Worm (Caenorhabditis elegans) whole organism, late embryonic: ENCODE results near the gene oac-39.

ENCODE experiments used
- C08G9.2 ChIP-seq: sonication (generic microtip); optimal IDR thresholded peaks from 2 replicates; lab custom pipeline; 2016; ENCODE audit warnings: mild to moderate bottlenecking, missing genetic modification characterization, moderate library complexity, missing compliant biosample characterization
- K09A11.1 ChIP-seq: sonication (generic microtip); optimal IDR thresholded peaks from 2 replicates; lab custom pipeline; 2017; ENCODE audit warnings: antibody characterized with exemption, mild to moderate bottlenecking, missing genetic modification characterization, missing compliant biosample characterization; ENCODE audit not compliant: insufficient read depth
- T23F11.4 ChIP-seq: fragments of 200-800 bp; sonication (Bioruptor generic); optimal IDR thresholded peaks from 2 replicates; lab custom pipeline; 2018; ENCODE audit warnings: mild to moderate bottlenecking, missing genetic modification characterization, missing compliant biosample characterization
- ama-1 ChIP-seq: fragments of 150-350 bp; optimal IDR thresholded peaks from 2 replicates; lab custom pipeline; 2014
- ceh-2 ChIP-seq: sonication (generic microtip); optimal IDR thresholded peaks from 2 replicates; lab custom pipeline; 2016; ENCODE audit warnings: missing genotype, missing genetic modification characterization, missing compliant biosample characterization
- ceh-48 ChIP-seq: sonication (generic microtip); optimal IDR thresholded peaks from 2 replicates; lab custom pipeline; 2016; ENCODE audit warnings: missing genetic modification characterization, inconsistent platforms, missing compliant biosample characterization
- che-1 ChIP-seq: sonication (generic microtip); optimal IDR thresholded peaks from 2 replicates; lab custom pipeline; 2016; ENCODE audit warnings: mild to moderate bottlenecking, missing genetic modification characterization, missing compliant biosample characterization
- dve-1 ChIP-seq: sonication (generic microtip); optimal IDR thresholded peaks from 2 replicates; lab custom pipeline; 2017; ENCODE audit warnings: antibody characterized with exemption, mild to moderate bottlenecking, missing genetic modification characterization, missing compliant biosample characterization
- elt-2 ChIP-seq: sonication (generic microtip); optimal IDR thresholded peaks from 2 replicates; lab custom pipeline; 2016; ENCODE audit warnings: missing genetic modification reagents, missing genetic modification characterization, missing compliant biosample characterization
- elt-4 ChIP-seq: sonication (generic microtip); optimal IDR thresholded peaks from 2 replicates; lab custom pipeline; 2016; ENCODE audit warnings: missing genetic modification characterization, missing compliant biosample characterization
- hlh-13 ChIP-seq: fragments of 200-800 bp; sonication (Bioruptor generic); optimal IDR thresholded peaks from 2 replicates; lab custom pipeline; 2018; ENCODE audit warnings: mild to moderate bottlenecking, missing genetic modification characterization, missing compliant biosample characterization
- hlh-15 ChIP-seq: sonication (generic microtip); optimal IDR thresholded peaks from 2 replicates; lab custom pipeline; 2016; ENCODE audit warnings: missing genetic modification characterization, missing compliant biosample characterization
- lin-11 ChIP-seq: fragments of 200-800 bp; sonication (Bioruptor generic); optimal IDR thresholded peaks from 2 replicates; lab custom pipeline; 2018; ENCODE audit warnings: mild to moderate bottlenecking, missing genetic modification characterization, missing compliant biosample characterization
- nfya-1 ChIP-seq: sonication (generic microtip); optimal IDR thresholded peaks from 2 replicates; lab custom pipeline; 2017; ENCODE audit warnings: missing genetic modification characterization, mild to moderate bottlenecking, missing compliant biosample characterization, antibody characterized with exemption, moderate library complexity
- nhr-11 ChIP-seq: fragments of 150-350 bp; optimal IDR thresholded peaks from 2 replicates; lab custom pipeline; 2014; ENCODE audit warnings: missing biosample characterization, missing genetic modification characterization
- npax-4 ChIP-seq: sonication (generic microtip); optimal IDR thresholded peaks from 2 replicates; lab custom pipeline; 2016; ENCODE audit warnings: missing genetic modification characterization, missing compliant biosample characterization
- pag-3 ChIP-seq: sonication (generic microtip); optimal IDR thresholded peaks from 2 replicates; lab custom pipeline; 2016; ENCODE audit warnings: missing compliant biosample characterization, missing genetic modification characterization, borderline replicate concordance
- pax-1 ChIP-seq: fragments of 150-350 bp; optimal IDR thresholded peaks from 2 replicates; lab custom pipeline; 2014; ENCODE audit warnings: missing biosample characterization, missing genetic modification characterization
- pros-1 ChIP-seq: fragments of 150-350 bp; optimal IDR thresholded peaks from 2 replicates; lab custom pipeline; 2014; ENCODE audit warnings: missing biosample characterization, missing genetic modification reagents, missing genetic modification characterization
- sdc-2 ChIP-seq: sonication (generic microtip); optimal IDR thresholded peaks from 2 replicates; lab custom pipeline; 2016; ENCODE audit warnings: missing genotype, missing genetic modification characterization, missing compliant biosample characterization
- sox-2 ChIP-seq: fragments of 200-800 bp; sonication (Bioruptor generic); IDR thresholded peaks from 2 replicates; pipeline ENCODE4 v1.3.6; 2022; ENCODE audit warnings: missing genetic modification reagents, missing genetic modification characterization, missing compliant biosample characterization
- ttx-3 ChIP-seq: sonication (generic microtip); optimal IDR thresholded peaks from 2 replicates; lab custom pipeline; 2016; ENCODE audit warnings: missing genetic modification reagents, missing genetic modification characterization, missing compliant biosample characterization
- zip-5 ChIP-seq: sonication (generic microtip); optimal IDR thresholded peaks from 2 replicates; lab custom pipeline; 2016; ENCODE audit warnings: missing genetic modification characterization, missing compliant biosample characterization
- ztf-16 ChIP-seq: sonication (generic microtip); optimal IDR thresholded peaks from 2 replicates; lab custom pipeline; 2017; ENCODE audit warnings: missing genetic modification characterization, missing compliant biosample characterization

The oac-39 gene

ce11 chrV:206814-207213 lies 44.7 kb downstream of the oac-39 start:
- TF ChIP-seq hlh-13 (GFP tag; lab: Kevin White, UChicago) = no peak
- TF ChIP-seq nfya-1 (tag; lab: Kevin White, UChicago) = peak; percentile 86

ce11 chrV:203855-204432 lies 47.6 kb downstream of the oac-39 start, which contains the start of gene lec-12:
Gene lec-12, plus strand, starts transcription at chrV:204382.
- TF ChIP-seq C08G9.2 (tag; lab: Kevin White, UChicago) = no peak
- no peak for TF ChIP-seq elt-2
- TF ChIP-seq T23F11.4 (GFP tag; lab: Kevin White, UChicago) = no peak
- no peak for TF ChIP-seq ceh-2 (tag; lab: Kevin White, UChicago)
- TF ChIP-seq che-1 = no peak
- no peak for TF ChIP-seq ttx-3
- TF ChIP-seq ama-1 = no peak
- no peak for TF ChIP-seq npax-4 (tag; lab: Kevin White, UChicago)
- TF ChIP-seq ceh-48 = no peak
- TF ChIP-seq dve-1 (tag; lab: Kevin White, UChicago) = no peak
- no peak for TF ChIP-seq nhr-11 (tag; lab: Kevin White, UChicago)
- TF ChIP-seq hlh-15 (tag; lab: Kevin White, UChicago) = no peak
- TF ChIP-seq K09A11.1 = no peak
- TF ChIP-seq sdc-2 (tag; lab: Kevin White, UChicago) = no peak
- no peak for TF ChIP-seq lin-11
- TF ChIP-seq pax-1 (tag; lab: Kevin White, UChicago) = no peak
- no peak for TF ChIP-seq pros-1

ce11 chrV:201300-201699 lies 50.3 kb downstream of the oac-39 start, which contains the start of gene trpp-1:
Gene trpp-1, plus strand, starts transcription at chrV:201600.
- TF ChIP-seq nhr-11 (tag; lab: Kevin White, UChicago) (no peak), pag-3 (tag; lab: Kevin White, UChicago) (no peak), ztf-16 (tag; lab: Kevin White, UChicago) (no peak), elt-4 (no peak), sox-2 (GFP tag; lab: Robert Waterston, UW) (no peak), hlh-13 (GFP tag; lab: Kevin White, UChicago) (no peak), zip-5 (tag; lab: Kevin White, UChicago) (no peak), K09A11.1 (no peak)
